Worm (Caenorhabditis elegans): ENCODE data around the gene nhr-205.

DNA sequence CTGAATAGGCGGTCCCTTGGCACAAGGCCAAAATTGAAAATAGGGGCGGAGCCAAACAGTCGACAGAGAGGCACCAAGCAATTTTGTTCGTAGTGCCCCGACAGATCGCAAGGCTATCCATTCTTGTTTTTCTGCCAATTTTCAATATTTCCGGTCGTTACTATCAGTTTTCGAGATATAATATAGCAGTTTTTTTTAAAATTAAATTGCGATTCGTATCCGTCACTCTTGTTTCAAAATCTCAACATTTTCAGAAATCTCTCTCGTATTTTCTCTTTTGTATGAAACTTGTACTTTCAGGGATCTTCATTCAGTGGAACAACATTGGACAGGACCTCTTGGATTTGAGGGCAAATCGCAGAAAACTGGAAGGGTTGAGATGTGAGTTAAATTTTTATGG lies 44.5 kb downstream of the nhr-205 start, which contains the start of gene F57A8.1:
- no peak for TF ChIP-seq ama-1 (optimal IDR thresholded peaks at IDR 0.05)
- no peak for TF ChIP-seq pes-1 (GFP tag; IDR thresholded peaks at IDR 0.05)
- no peak for TF ChIP-seq ceh-36 (tag; optimal IDR thresholded peaks at IDR 0.05)
- TF ChIP-seq aly-1 (tag; optimal IDR thresholded peaks at IDR 0.05), result no peak
- no peak for TF ChIP-seq tbx-37 (GFP tag; conservative IDR thresholded peaks at IDR 0.05)
- TF ChIP-seq tra-4 (tag; optimal IDR thresholded peaks at IDR 0.05), result no peak
- TF ChIP-seq ceh-13 (GFP tag; optimal IDR thresholded peaks at IDR 0.05), result no peak
- no peak for TF ChIP-seq flt-1 (GFP tag; IDR thresholded peaks at IDR 0.05)

Data from whole organism, early embryonic.